Fruit fly (Drosophila melanogaster): Measurements from ENCODE around the gene Arglu1.

DNA sequence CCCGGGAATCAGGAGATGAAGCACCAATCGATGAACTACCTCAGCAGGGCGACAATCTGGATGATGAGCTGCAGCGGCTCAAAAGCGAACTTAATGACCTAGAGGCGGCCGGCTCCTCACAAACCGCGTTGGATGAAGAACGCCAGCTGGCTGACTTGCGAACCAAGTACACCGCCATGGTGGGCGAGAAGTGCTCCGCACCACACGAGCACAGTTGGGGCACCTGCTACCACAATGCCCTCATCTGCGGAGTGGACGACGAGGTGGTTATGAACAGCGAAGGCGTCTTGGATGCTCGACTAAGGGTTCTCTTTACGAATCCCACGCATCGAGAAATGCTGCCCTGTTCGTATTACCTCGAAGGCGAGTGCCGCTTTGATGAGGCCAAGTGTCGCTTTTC lies 16.8 kb upstream of the Arglu1 start:
- no peak for TF ChIP-seq CG14711 (tag; optimal IDR thresholded peaks at IDR 0.05)
- no peak for TF ChIP-seq ovo (GFP tag; optimal IDR thresholded peaks at IDR 0.05)
- no peak for TF ChIP-seq CG12768 (GFP tag; optimal IDR thresholded peaks at IDR 0.05)
- TF ChIP-seq CG11617 (GFP tag; optimal IDR thresholded peaks at IDR 0.05) = no peak
- TF ChIP-seq CG5204 (GFP tag; optimal IDR thresholded peaks at IDR 0.05) = no peak
- TF ChIP-seq CG33017 (tag; optimal IDR thresholded peaks at IDR 0.05) = no peak

All from whole organism, adult.